Worm (Caenorhabditis elegans) whole organism, early embryonic: ENCODE data around the gene ZC196.2.

Experiments used
- B0310.2 ChIP-seq: sonication (generic microtip); optimal IDR thresholded peaks from 2 replicates; lab custom pipeline; 2016; ENCODE audit warnings: mild to moderate bottlenecking, missing genetic modification characterization, missing compliant biosample characterization
- F13C5.2 ChIP-seq: sonication (generic microtip); optimal IDR thresholded peaks from 2 replicates; lab custom pipeline; 2017; ENCODE audit warnings: mild to moderate bottlenecking, missing genetic modification characterization, inconsistent platforms, missing compliant biosample characterization
- aly-1 ChIP-seq: sonication (generic microtip); optimal IDR thresholded peaks from 2 replicates; lab custom pipeline; 2016; ENCODE audit warnings: missing genetic modification characterization, missing compliant biosample characterization
- ama-1 ChIP-seq: fragments of 150-350 bp; optimal IDR thresholded peaks from 2 replicates; lab custom pipeline; 2014
- ceh-13 ChIP-seq: fragments of 200-800 bp; sonication (Bioruptor generic); optimal IDR thresholded peaks from 2 replicates; lab custom pipeline; 2018; ENCODE audit warnings: mild to moderate bottlenecking, missing genetic modification characterization, missing compliant biosample characterization
- ceh-36 ChIP-seq: sonication (generic microtip); optimal IDR thresholded peaks from 2 replicates; lab custom pipeline; 2016; ENCODE audit warnings: missing genetic modification characterization, inconsistent platforms, missing compliant biosample characterization
- ets-7 ChIP-seq: sonication (generic microtip); optimal IDR thresholded peaks from 2 replicates; lab custom pipeline; 2016; ENCODE audit warnings: missing genotype, missing genetic modification characterization, missing compliant biosample characterization
- flt-1 ChIP-seq: fragments of 200-800 bp; sonication (Bioruptor generic); IDR thresholded peaks from 2 replicates; pipeline ENCODE4 v1.3.6; 2022; ENCODE audit warnings: missing genetic modification characterization, missing compliant biosample characterization
- hmbx-1 ChIP-seq: sonication (generic microtip); optimal IDR thresholded peaks from 2 replicates; lab custom pipeline; 2016; ENCODE audit warnings: mild to moderate bottlenecking, missing genetic modification characterization, missing compliant biosample characterization
- hmg-4 ChIP-seq: fragments of 200-800 bp; sonication (Bioruptor generic); optimal IDR thresholded peaks from 2 replicates; lab custom pipeline; 2018; ENCODE audit warnings: mild to moderate bottlenecking, missing genetic modification characterization, missing compliant biosample characterization
- hnd-1 ChIP-seq: sonication (generic microtip); optimal IDR thresholded peaks from 2 replicates; lab custom pipeline; 2016; ENCODE audit warnings: missing genetic modification characterization, missing compliant biosample characterization
- pes-1 ChIP-seq: fragments of 200-800 bp; sonication (Bioruptor generic); IDR thresholded peaks from 2 replicates; pipeline ENCODE4 v1.3.6; 2022; ENCODE audit warnings: missing genetic modification reagents, missing genetic modification characterization, missing compliant biosample characterization
- scrt-1 ChIP-seq: fragments of 200-800 bp; sonication (Bioruptor generic); IDR thresholded peaks from 2 replicates; pipeline ENCODE4 v1.3.6; 2022; ENCODE audit warnings: missing genetic modification characterization, missing compliant biosample characterization
- sea-1 ChIP-seq: fragments of 200-800 bp; sonication (Bioruptor generic); conservative IDR thresholded peaks from 2 replicates; pipeline ENCODE4 v1.3.6; 2022; ENCODE audit warnings: missing genetic modification characterization, missing compliant biosample characterization
- tbx-11 ChIP-seq: fragments of 200-800 bp; sonication (Bioruptor generic); IDR thresholded peaks from 2 replicates; pipeline ENCODE4 v1.3.6; 2022; ENCODE audit warnings: missing genetic modification characterization, missing compliant biosample characterization
- tbx-37 ChIP-seq: fragments of 200-800 bp; sonication (Bioruptor generic); conservative IDR thresholded peaks from 2 replicates; pipeline ENCODE4 v1.3.6; 2022; ENCODE audit warnings: missing genetic modification reagents, missing genetic modification characterization, missing compliant biosample characterization
- tra-4 ChIP-seq: sonication (generic microtip); optimal IDR thresholded peaks from 2 replicates; lab custom pipeline; 2017; ENCODE audit warnings: missing genetic modification characterization, missing compliant biosample characterization

Gene ZC196.2

DNA sequence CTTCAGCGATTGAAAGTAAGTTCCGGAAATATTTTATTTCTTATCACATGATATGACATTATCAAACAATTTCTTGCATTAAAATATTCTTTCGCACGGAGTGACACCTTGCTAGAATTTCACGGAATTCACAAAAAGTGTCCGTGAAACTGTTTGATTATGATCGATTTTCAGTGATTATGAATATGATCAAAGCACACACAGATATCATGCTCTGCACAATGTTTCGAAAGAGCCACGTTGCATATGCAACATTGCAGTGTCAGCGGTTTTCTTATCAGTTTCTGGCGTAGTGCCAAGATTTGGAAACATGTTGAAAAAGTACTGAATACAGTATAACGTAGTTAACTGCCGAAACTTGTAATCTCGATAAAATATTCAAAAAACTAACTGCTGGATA, 29.9 kb downstream of the ZC196.2 start:
- TF ChIP-seq ets-7 (no peak), tra-4 (tag; lab: Kevin White, UChicago) (no peak), tbx-37 (GFP tag; lab: Robert Waterston, UW) (no peak)

DNA sequence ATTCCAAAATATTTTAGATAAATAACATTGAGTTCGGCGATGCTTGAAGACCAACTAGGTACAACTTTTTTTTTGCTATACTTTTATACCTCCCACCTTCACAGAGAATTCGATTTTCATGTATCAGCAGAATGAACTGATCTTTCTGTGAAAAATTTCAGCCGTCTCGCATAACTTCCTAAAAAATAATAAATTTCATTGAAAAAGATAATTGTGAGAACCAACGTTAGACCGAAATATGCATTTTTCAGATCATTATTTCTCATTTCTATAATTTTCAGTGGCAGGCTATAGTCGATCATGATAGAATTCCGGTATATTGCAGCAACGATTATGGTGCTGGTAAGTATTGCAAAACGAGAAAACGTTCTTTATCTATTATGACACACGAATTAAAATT, 32.4 kb downstream of the ZC196.2 start, which contains the start of gene srx-115:
Gene srx-115 (plus strand): TSS at position 301 of the 400 bp plus-strand sequence.
- TF ChIP-seq aly-1 (no peak), F13C5.2 (tag; lab: Kevin White, UChicago) (no peak), hmbx-1 (tag; lab: Kevin White, UChicago) (no peak), B0310.2 (tag; lab: Kevin White, UChicago) (no peak), pes-1 (GFP tag; lab: Robert Waterston, UW) (no peak), scrt-1 (GFP tag; lab: Robert Waterston, UW) (no peak), tbx-11 (GFP tag; lab: Robert Waterston, UW) (no peak), ama-1 (lab: Kevin White, UChicago) (no peak), flt-1 (no peak), ets-7 (no peak), sea-1 (GFP tag; lab: Robert Waterston, UW) (no peak), hmg-4 (GFP tag; lab: Kevin White, UChicago) (no peak)

DNA sequence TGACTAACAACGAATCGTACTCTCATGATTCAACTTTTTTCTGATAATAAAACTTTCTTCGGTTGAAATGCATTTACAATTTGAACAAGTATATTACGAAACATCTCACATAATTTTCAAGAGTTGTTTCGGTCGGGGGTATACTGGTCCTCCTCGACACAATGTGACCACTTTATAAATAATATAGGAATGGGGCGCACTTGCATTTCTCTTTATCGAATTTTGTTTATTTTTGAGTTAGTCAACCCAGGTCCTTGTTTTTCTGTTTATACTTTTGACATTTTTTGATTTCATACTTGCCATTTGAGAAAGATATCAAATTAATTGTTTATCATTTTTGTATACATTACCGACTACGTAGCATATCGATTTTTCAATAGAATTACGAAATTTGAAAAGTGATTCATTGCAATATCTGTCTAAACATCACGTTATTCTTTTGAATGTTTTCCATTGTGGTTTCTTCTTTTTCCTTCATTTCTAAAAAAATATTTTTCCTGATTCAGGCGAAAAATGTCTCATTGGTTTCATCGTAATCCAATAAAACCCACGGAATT, 34.7 kb downstream of the ZC196.2 start, which contains the start of gene B0507.2:
Gene B0507.2 (plus strand): TSS at position 507 of the 557 bp plus-strand sequence.
- TF ChIP-seq ceh-36 (tag; lab: Kevin White, UChicago), result no peak
- no peak for TF ChIP-seq tra-4 (tag; lab: Kevin White, UChicago)
- TF ChIP-seq sea-1 (GFP tag; lab: Robert Waterston, UW), result no peak
- no peak for TF ChIP-seq tbx-37 (GFP tag; lab: Robert Waterston, UW)
- TF ChIP-seq F13C5.2 (tag; lab: Kevin White, UChicago), result no peak
- no peak for TF ChIP-seq aly-1
- TF ChIP-seq hnd-1 (tag; lab: Kevin White, UChicago), result no peak
- no peak for TF ChIP-seq hmg-4 (GFP tag; lab: Kevin White, UChicago)
- TF ChIP-seq tbx-11 (GFP tag; lab: Robert Waterston, UW), result no peak
- TF ChIP-seq flt-1, result no peak

DNA sequence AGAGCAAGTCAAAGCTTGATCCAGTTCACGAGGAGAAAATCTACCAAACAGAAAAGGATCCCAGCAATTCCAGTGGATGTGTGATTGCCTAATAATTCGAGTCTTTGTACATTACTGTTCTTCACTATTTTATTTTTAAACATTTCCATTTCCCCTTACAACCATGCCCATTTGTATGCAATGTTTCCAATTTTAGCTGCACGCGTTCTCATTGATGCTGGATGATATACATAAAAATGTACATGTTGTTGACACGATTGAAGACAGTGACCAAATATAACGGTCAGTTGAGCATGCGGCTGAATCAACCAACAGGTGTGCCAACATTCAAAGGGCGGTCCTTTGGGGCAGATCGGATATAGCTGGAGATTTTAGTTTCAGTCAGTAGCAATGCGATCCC, 37.0 kb downstream of the ZC196.2 start, which contains the start of gene B0507.1:
Gene B0507.1 (plus strand): TSS at position 301 of the 400 bp plus-strand sequence.
- no peak for TF ChIP-seq B0310.2 (tag; lab: Kevin White, UChicago)
- TF ChIP-seq hmg-4 (GFP tag; lab: Kevin White, UChicago), result no peak
- no peak for TF ChIP-seq scrt-1 (GFP tag; lab: Robert Waterston, UW)
- no peak for TF ChIP-seq ets-7
- no peak for TF ChIP-seq ama-1 (lab: Kevin White, UChicago)
- TF ChIP-seq hmbx-1 (tag; lab: Kevin White, UChicago), result no peak
- TF ChIP-seq tbx-11 (GFP tag; lab: Robert Waterston, UW), result no peak
- TF ChIP-seq flt-1, result no peak
- TF ChIP-seq sea-1 (GFP tag; lab: Robert Waterston, UW), result no peak
- no peak for TF ChIP-seq F13C5.2 (tag; lab: Kevin White, UChicago)
- TF ChIP-seq tra-4 (tag; lab: Kevin White, UChicago), result no peak
- TF ChIP-seq pes-1 (GFP tag; lab: Robert Waterston, UW), result no peak
- TF ChIP-seq tbx-37 (GFP tag; lab: Robert Waterston, UW), result no peak
- TF ChIP-seq aly-1, result no peak
- no peak for TF ChIP-seq ceh-13 (GFP tag; lab: Kevin White, UChicago)
- TF ChIP-seq hnd-1 (tag; lab: Kevin White, UChicago), result no peak
- no peak for TF ChIP-seq ceh-36 (tag; lab: Kevin White, UChicago)

DNA sequence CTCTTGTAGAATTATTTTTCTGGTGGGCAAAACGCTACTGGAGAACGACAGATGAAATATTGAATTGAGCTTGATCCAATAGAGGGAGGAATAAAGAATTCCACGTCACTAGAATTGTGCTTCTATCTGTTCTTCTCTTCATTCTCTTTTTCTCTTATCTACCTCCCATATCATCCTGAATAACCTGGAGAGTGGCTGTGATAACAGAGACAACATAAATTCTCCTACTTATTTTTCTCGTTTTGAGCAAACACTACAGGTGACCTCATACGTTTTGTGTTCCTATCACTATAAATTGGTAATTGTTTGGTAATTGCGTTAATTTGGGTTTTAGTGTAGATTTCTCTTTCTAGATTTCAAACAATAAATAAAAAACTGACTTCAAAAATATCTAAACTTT, 41.9 kb downstream of the ZC196.2 start:
- no peak for TF ChIP-seq pes-1 (GFP tag; lab: Robert Waterston, UW)
- no peak for TF ChIP-seq hmbx-1 (tag; lab: Kevin White, UChicago)
- no peak for TF ChIP-seq tbx-37 (GFP tag; lab: Robert Waterston, UW)
- TF ChIP-seq ets-7, result no peak

DNA sequence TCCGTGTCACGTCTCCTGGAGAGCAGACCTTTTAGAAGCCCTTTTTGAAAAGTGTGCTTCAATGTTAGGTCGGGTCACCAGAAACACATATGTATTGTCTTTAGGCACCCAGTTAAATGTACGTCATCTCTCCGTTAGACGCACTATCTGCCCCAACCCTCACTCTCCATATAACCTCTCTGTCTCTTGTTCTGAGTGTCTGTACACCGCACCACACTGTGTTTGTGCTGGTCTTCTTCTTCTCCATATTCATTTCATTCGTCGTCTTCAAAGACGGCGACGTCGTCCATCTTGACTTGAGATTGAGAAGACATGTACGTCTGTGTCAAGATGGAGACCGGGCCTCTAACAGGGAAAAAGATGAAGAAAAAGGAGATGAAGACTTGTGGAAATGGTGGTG, 42.9 kb downstream of the ZC196.2 start:
- no peak for TF ChIP-seq ets-7
- TF ChIP-seq tbx-37 (GFP tag; lab: Robert Waterston, UW), result 0 out of 2 replicates have a peak, but pooled peaks have one; percentile 10

DNA sequence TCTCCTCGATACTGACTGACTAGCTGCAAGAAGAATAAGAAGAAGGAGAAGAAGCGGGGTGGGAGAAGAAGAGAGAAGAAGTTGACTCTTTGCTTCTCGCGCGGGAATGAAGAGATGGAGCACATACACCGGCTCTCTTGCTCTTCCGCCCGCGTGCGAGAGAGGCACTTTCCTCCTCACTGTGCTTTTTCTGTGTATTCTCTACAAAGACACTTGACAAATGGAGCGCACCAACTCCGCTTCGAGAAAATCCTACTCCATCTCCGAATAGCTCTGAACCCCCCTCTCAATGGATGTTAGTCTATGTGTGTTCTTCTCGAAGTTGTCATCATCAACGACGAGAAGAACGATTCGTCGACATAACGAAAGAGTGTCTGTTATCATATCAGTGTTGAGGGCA, 45.2 kb downstream of the ZC196.2 start:
- TF ChIP-seq hmg-4 (GFP tag; lab: Kevin White, UChicago), result peak; percentile 45
- TF ChIP-seq hmbx-1 (tag; lab: Kevin White, UChicago), result no peak
- TF ChIP-seq ama-1 (lab: Kevin White, UChicago), result no peak
- TF ChIP-seq sea-1 (GFP tag; lab: Robert Waterston, UW), result no peak

DNA sequence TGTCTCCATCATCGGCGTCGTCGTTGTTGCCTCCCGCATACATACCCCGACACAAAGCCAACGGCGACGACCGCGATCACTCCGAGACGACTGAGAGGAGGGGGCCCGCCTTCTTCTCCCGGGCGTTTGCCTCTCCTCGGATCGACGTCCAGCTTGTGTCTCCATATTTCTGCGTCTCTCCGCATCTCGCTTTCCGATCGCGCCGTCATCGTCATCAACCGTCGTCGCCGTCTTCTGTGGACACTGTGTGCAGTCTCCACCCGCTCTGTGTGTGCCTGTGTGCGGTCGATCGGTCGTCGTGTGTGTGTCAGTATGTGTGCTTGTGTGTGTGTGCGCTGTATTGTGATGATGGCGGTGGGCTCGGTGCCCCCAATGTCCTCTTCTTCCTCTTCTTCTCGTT, 46.3 kb downstream of the ZC196.2 start:
- peak; percentile 94 for TF ChIP-seq hmg-4 (GFP tag; lab: Kevin White, UChicago)
- no peak for TF ChIP-seq ets-7
- TF ChIP-seq B0310.2 (tag; lab: Kevin White, UChicago), result peak; percentile 47
- TF ChIP-seq ama-1 (lab: Kevin White, UChicago), result no peak
- peak; percentile 59 for TF ChIP-seq ceh-36 (tag; lab: Kevin White, UChicago)
- no peak for TF ChIP-seq ceh-13 (GFP tag; lab: Kevin White, UChicago)
- no peak for TF ChIP-seq hmbx-1 (tag; lab: Kevin White, UChicago)
- TF ChIP-seq aly-1, result peak; percentile 21
- TF ChIP-seq F13C5.2 (tag; lab: Kevin White, UChicago), result peak; percentile 21
- TF ChIP-seq sea-1 (GFP tag; lab: Robert Waterston, UW), result 0 out of 2 replicates have a peak, but pooled peaks have one; percentile 52
- no peak for TF ChIP-seq hnd-1 (tag; lab: Kevin White, UChicago)
- TF ChIP-seq flt-1, result no peak
- TF ChIP-seq pes-1 (GFP tag; lab: Robert Waterston, UW), result peak; percentile 50
- no peak for TF ChIP-seq tbx-37 (GFP tag; lab: Robert Waterston, UW)
- peak; percentile 59; the same call in 1 of the 2 replicates for TF ChIP-seq scrt-1 (GFP tag; lab: Robert Waterston, UW)
